Fruit fly (Drosophila melanogaster) whole organism, embryonic: ENCODE results near the gene RpS14a.

ENCODE experiments used
- Aef1 ChIP-seq: fragments of 200-800 bp; sonication (Bioruptor generic); IDR thresholded peaks from 3 replicates; pipeline ENCODE4 v1.3.6; 2022; ENCODE audit warnings: missing biosample characterization, missing genetic modification characterization
- B-H1 ChIP-seq: fragments of 200-800 bp; sonication (Bioruptor generic); IDR thresholded peaks from 3 replicates; pipeline ENCODE4 v1.3.6; 2022; ENCODE audit warnings: missing biosample characterization, missing genetic modification characterization
- BtbVII ChIP-seq: fragments of 200-800 bp; sonication (Bioruptor generic); optimal IDR thresholded peaks from 3 replicates; lab custom pipeline; 2017; ENCODE audit warnings: missing biosample characterization, mild to moderate bottlenecking, missing genetic modification characterization
- CG10431 ChIP-seq: fragments of 200-800 bp; sonication (Bioruptor generic); optimal IDR thresholded peaks from 3 replicates; lab custom pipeline; 2018; ENCODE audit warnings: missing biosample characterization, mild to moderate bottlenecking, missing genetic modification characterization
- CG10462 ChIP-seq: fragments of 200-800 bp; sonication (Bioruptor generic); optimal IDR thresholded peaks from 2 replicates; lab custom pipeline; 2016; ENCODE audit warnings: missing biosample characterization, missing genetic modification characterization
- CG10543 ChIP-seq: fragments of 200-800 bp; sonication (Bioruptor generic); optimal IDR thresholded peaks from 3 replicates; lab custom pipeline; 2017; ENCODE audit warnings: missing biosample characterization, mild to moderate bottlenecking, missing genetic modification characterization, moderate library complexity
- CG10654 ChIP-seq: fragments of 200-800 bp; sonication (Bioruptor generic); optimal IDR thresholded peaks from 2 replicates; lab custom pipeline; 2016; ENCODE audit warnings: missing biosample characterization, missing genetic modification characterization
- CG11695 ChIP-seq: fragments of 200-800 bp; sonication (Bioruptor generic); IDR thresholded peaks from 3 replicates; pipeline ENCODE4 v1.3.6; 2022; ENCODE audit warnings: missing biosample characterization, missing genetic modification characterization
- CG11723 ChIP-seq: fragments of 200-800 bp; sonication (Bioruptor generic); optimal IDR thresholded peaks from 2 replicates; lab custom pipeline; 2017; ENCODE audit warnings: missing biosample characterization, mild to moderate bottlenecking, missing genetic modification characterization
- CG12391 ChIP-seq: fragments of 200-800 bp; sonication (Bioruptor generic); optimal IDR thresholded peaks from 3 replicates; lab custom pipeline; 2018; ENCODE audit warnings: missing biosample characterization, mild to moderate bottlenecking, missing genetic modification characterization, moderate library complexity
- CG12659 ChIP-seq: fragments of 200-800 bp; sonication (Bioruptor generic); optimal IDR thresholded peaks from 3 replicates; lab custom pipeline; 2017; ENCODE audit warnings: mild to moderate bottlenecking, missing biosample characterization, missing genetic modification reagents, missing genetic modification characterization
- CG13775 ChIP-seq: fragments of 200-800 bp; sonication (Bioruptor generic); optimal IDR thresholded peaks from 3 replicates; lab custom pipeline; 2017; ENCODE audit warnings: missing biosample characterization, mild to moderate bottlenecking, missing genetic modification characterization
- CG15601 ChIP-seq: fragments of 200-800 bp; sonication (Bioruptor generic); optimal IDR thresholded peaks from 3 replicates; lab custom pipeline; 2019; ENCODE audit warnings: missing biosample characterization, mild to moderate bottlenecking, missing genetic modification characterization, moderate library complexity
- CG16813 ChIP-seq: fragments of 200-800 bp; sonication (Bioruptor generic); IDR thresholded peaks from 3 replicates; pipeline ENCODE4 v1.3.6; 2022; ENCODE audit warnings: missing biosample characterization, missing genetic modification characterization; ENCODE audit not compliant: partially characterized antibody
- CG17361 ChIP-seq: fragments of 200-800 bp; sonication (Bioruptor generic); IDR thresholded peaks from 3 replicates; pipeline ENCODE4 v1.3.6; 2022; ENCODE audit warnings: missing biosample characterization, missing genetic modification characterization
- CG2202 ChIP-seq: fragments of 200-800 bp; sonication (Bioruptor generic); optimal IDR thresholded peaks from 2 replicates; lab custom pipeline; 2018; ENCODE audit warnings: missing biosample characterization, mild to moderate bottlenecking, missing genetic modification characterization
- CG31441 ChIP-seq: fragments of 200-800 bp; sonication (Bioruptor generic); IDR thresholded peaks from 2 replicates; pipeline ENCODE4 v1.3.6; 2022; ENCODE audit warnings: missing biosample characterization, missing genetic modification characterization
- CG3281 ChIP-seq: fragments of 200-800 bp; sonication (Bioruptor generic); optimal IDR thresholded peaks from 3 replicates; lab custom pipeline; 2017; ENCODE audit warnings: missing biosample characterization, mild to moderate bottlenecking, missing genetic modification characterization
- CG5245 ChIP-seq: fragments of 200-800 bp; sonication (Bioruptor generic); optimal IDR thresholded peaks from 3 replicates; lab custom pipeline; 2016; ENCODE audit warnings: missing biosample characterization, missing genetic modification characterization
- CG6272 ChIP-seq: fragments of 200-800 bp; sonication (Bioruptor generic); IDR thresholded peaks from 2 replicates; pipeline ENCODE4 v1.3.6; 2022; ENCODE audit warnings: missing biosample characterization, missing genetic modification characterization
- CG8281 ChIP-seq: fragments of 200-800 bp; sonication (Bioruptor generic); optimal IDR thresholded peaks from 2 replicates; lab custom pipeline; 2018; ENCODE audit warnings: missing biosample characterization, mild to moderate bottlenecking, missing genetic modification characterization, moderate library complexity
- CG9797 ChIP-seq: fragments of 200-800 bp; sonication (Bioruptor generic); optimal IDR thresholded peaks from 3 replicates; lab custom pipeline; 2018; ENCODE audit warnings: missing biosample characterization, mild to moderate bottlenecking, missing genetic modification characterization
- CG9817 ChIP-seq: fragments of 200-800 bp; sonication (Bioruptor generic); optimal IDR thresholded peaks from 2 replicates; lab custom pipeline; 2018; ENCODE audit warnings: missing biosample characterization, mild to moderate bottlenecking, missing genetic modification characterization, moderate library complexity
- Ets97D ChIP-seq: fragments of 200-800 bp; sonication (Bioruptor generic); optimal IDR thresholded peaks from 3 replicates; lab custom pipeline; 2016; ENCODE audit warnings: missing biosample characterization, missing genetic modification characterization
- Hr3 ChIP-seq: fragments of 200-800 bp; sonication (Bioruptor generic); optimal IDR thresholded peaks from 3 replicates; lab custom pipeline; 2016; ENCODE audit warnings: missing biosample characterization, missing genetic modification characterization
- Hr39 ChIP-seq: fragments of >200 bp; optimal IDR thresholded peaks from 2 replicates; lab custom pipeline; 2017
- Mad ChIP-seq: fragments of 200-800 bp; sonication (Bioruptor generic); optimal IDR thresholded peaks from 2 replicates; lab custom pipeline; 2016; ENCODE audit warnings: missing biosample characterization, missing genetic modification characterization
- Med ChIP-seq: fragments of 200-800 bp; sonication (Bioruptor generic); peaks from one replicate; lab custom pipeline; 2016; ENCODE audit warnings: missing biosample characterization, missing genetic modification characterization, mild to moderate bottlenecking, inconsistent platforms, moderate library complexity
- Nf-YA ChIP-seq: fragments of 200-800 bp; sonication (Bioruptor generic); IDR thresholded peaks from 2 replicates; pipeline ENCODE4 v1.3.6; 2022; ENCODE audit warnings: missing biosample characterization, missing genetic modification characterization
- Ravus ChIP-seq: fragments of 200-800 bp; sonication (Bioruptor generic); IDR thresholded peaks from 2 replicates; pipeline ENCODE4 v1.3.6; 2022; ENCODE audit warnings: missing biosample characterization, missing genetic modification characterization
- Rfx ChIP-seq: fragments of 200-800 bp; sonication (Bioruptor generic); IDR thresholded peaks from 2 replicates; pipeline ENCODE4 v1.3.6; 2022; ENCODE audit warnings: missing biosample characterization, missing genetic modification characterization
- Six4 ChIP-seq: fragments of 200-800 bp; sonication (Bioruptor generic); optimal IDR thresholded peaks from 2 replicates; lab custom pipeline; 2016; ENCODE audit warnings: missing biosample characterization, missing genetic modification characterization
- abd-A ChIP-seq: fragments of 200-800 bp; sonication (Bioruptor generic); optimal IDR thresholded peaks from 3 replicates; lab custom pipeline; 2019; ENCODE audit warnings: missing biosample characterization, mild to moderate bottlenecking, missing genetic modification characterization, moderate library complexity
- ato ChIP-seq: fragments of 200-800 bp; sonication (Bioruptor generic); IDR thresholded peaks from 2 replicates; pipeline ENCODE4 v1.3.6; 2022; ENCODE audit warnings: missing biosample characterization, missing genetic modification characterization; ENCODE audit not compliant: partially characterized antibody
- bab2 ChIP-seq: fragments of 200-800 bp; sonication (Bioruptor generic); optimal IDR thresholded peaks from 2 replicates; lab custom pipeline; 2016; ENCODE audit warnings: missing biosample characterization, missing genetic modification characterization
- br ChIP-seq: fragments of >200 bp; optimal IDR thresholded peaks from 2 replicates; lab custom pipeline; 2017
- cad ChIP-seq: fragments of >200 bp; optimal IDR thresholded peaks from 2 replicates; lab custom pipeline; 2017; ENCODE audit warnings: missing biosample characterization, missing genetic modification characterization
- cas ChIP-seq: fragments of 200-800 bp; sonication (Bioruptor generic); IDR thresholded peaks from 2 replicates; pipeline ENCODE4 v1.3.6; 2022; ENCODE audit warnings: missing biosample characterization, missing genetic modification characterization
- cwo ChIP-seq: fragments of 200-800 bp; sonication (Bioruptor generic); optimal IDR thresholded peaks from 3 replicates; lab custom pipeline; 2017; ENCODE audit warnings: missing biosample characterization, missing genetic modification characterization, mild to moderate bottlenecking, moderate library complexity, missing genetic modification reagents
- esg ChIP-seq: fragments of 200-800 bp; sonication (Bioruptor generic); conservative IDR thresholded peaks from 2 replicates; pipeline ENCODE4 v1.3.6; 2022; ENCODE audit warnings: missing biosample characterization, missing genetic modification characterization
- fd96Cb ChIP-seq: fragments of 200-800 bp; sonication (Bioruptor generic); optimal IDR thresholded peaks from 2 replicates; lab custom pipeline; 2018; ENCODE audit warnings: missing biosample characterization, mild to moderate bottlenecking, missing genetic modification characterization, moderate library complexity
- gsb-n ChIP-seq: fragments of 200-800 bp; sonication (Bioruptor generic); optimal IDR thresholded peaks from 3 replicates; lab custom pipeline; 2018; ENCODE audit warnings: missing biosample characterization, mild to moderate bottlenecking, missing genetic modification characterization
- hbn ChIP-seq: fragments of 200-800 bp; sonication (Bioruptor generic); IDR thresholded peaks from 2 replicates; pipeline ENCODE4 v1.3.6; 2022; ENCODE audit warnings: missing biosample characterization, missing genetic modification characterization; ENCODE audit not compliant: partially characterized antibody
- lilli ChIP-seq: fragments of 200-800 bp; sonication (Bioruptor generic); optimal IDR thresholded peaks from 3 replicates; lab custom pipeline; 2016; ENCODE audit warnings: missing biosample characterization, missing genetic modification characterization
- pum ChIP-seq: fragments of 200-800 bp; sonication (Bioruptor generic); optimal IDR thresholded peaks from 2 replicates; lab custom pipeline; 2016; ENCODE audit warnings: missing biosample characterization, missing genetic modification characterization
- rib ChIP-seq: fragments of 200-800 bp; sonication (Bioruptor generic); IDR thresholded peaks from 2 replicates; pipeline ENCODE4 v1.3.6; 2022; ENCODE audit warnings: missing biosample characterization, missing genetic modification characterization
- sr ChIP-seq: fragments of 200-800 bp; sonication (Bioruptor generic); IDR thresholded peaks from 3 replicates; pipeline ENCODE4 v1.3.6; 2022; ENCODE audit warnings: missing biosample characterization, missing genetic modification characterization
- toy ChIP-seq: fragments of 200-800 bp; sonication (Bioruptor generic); IDR thresholded peaks from 2 replicates; pipeline ENCODE4 v1.3.6; 2022; ENCODE audit warnings: missing biosample characterization, missing genetic modification characterization
- trem ChIP-seq: fragments of 200-800 bp; optimal IDR thresholded peaks from 3 replicates; lab custom pipeline; 2019; ENCODE audit warnings: missing biosample characterization, mild to moderate bottlenecking, missing genetic modification characterization, moderate library complexity
- ttk ChIP-seq: fragments of 200-800 bp; sonication (Bioruptor generic); IDR thresholded peaks from 2 replicates; pipeline ENCODE4 v2.1.2; 2022; ENCODE audit warnings: missing biosample characterization, missing genetic modification characterization

The RpS14a gene

DNA sequence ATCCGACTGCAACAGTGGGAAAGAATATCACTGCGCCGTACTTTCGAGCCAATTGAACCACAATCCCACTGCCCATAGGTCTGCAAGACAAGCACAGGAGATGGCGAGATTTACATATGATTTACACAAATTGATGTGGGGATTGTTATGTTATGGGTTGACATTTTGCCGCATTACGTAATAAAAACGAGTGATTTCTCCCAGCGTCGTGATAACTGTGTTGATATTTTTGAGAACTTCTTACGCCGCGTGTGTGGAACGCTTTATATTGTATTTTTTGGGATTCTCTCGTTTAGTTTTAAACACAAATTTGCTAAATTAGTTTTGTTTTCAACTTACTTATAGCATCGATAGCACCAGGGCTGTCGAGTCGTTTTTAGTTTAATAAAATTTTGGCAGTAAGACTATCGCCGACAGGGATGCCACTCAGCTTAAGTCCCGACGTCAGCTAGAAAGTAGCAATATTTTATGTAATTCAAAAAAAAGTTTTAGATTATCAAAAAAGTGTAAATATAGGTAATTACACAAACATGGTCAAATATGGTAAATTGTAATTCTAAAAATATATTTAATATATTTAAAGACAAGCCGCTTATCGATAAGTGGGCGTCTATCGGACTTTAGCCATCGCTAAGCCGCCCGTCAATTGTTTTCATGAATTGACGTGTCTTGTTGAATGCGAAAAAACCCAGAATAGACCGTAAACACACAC, 40.0 kb upstream of the RpS14a start, which contains the start of the genes CG45089, ND-MNLL and p115 (continued):
- TF ChIP-seq CG11695 (0 out of 3 replicates have a peak, but pooled peaks have one; percentile 9), ato (GFP tag; lab: Robert Waterston, UW) (no peak), Ets97D (peak; percentile 44), Rfx (peak; percentile 71; the same call in 1 of the 2 replicates), CG9797 (GFP tag; lab: Kevin White, UChicago) (peak; percentile 22), CG11723 (no peak), Six4 (GFP tag; lab: Kevin White, UChicago) (peak; percentile 38), abd-A (tag; lab: Kevin White, UChicago) (no peak), CG5245 (GFP tag; lab: Kevin White, UChicago) (peak; percentile 15), pum (GFP tag; lab: Kevin White, UChicago) (peak; percentile 46), B-H1 (no peak), CG17361 (GFP tag; lab: Robert Waterston, UW) (peak; percentile 61), CG31441 (GFP tag; lab: Robert Waterston, UW) (peak; percentile 64), CG16813 (GFP tag; lab: Robert Waterston, UW) (peak; percentile 58), CG15601 (tag; lab: Kevin White, UChicago) (peak; percentile 63), esg (no peak; the same call in 1 of the 2 replicates), CG10431 (GFP tag; lab: Kevin White, UChicago) (no peak), CG6272 (GFP tag; lab: Robert Waterston, UW) (peak; percentile 42; the same call in 1 of the 2 replicates), CG12659 (GFP tag; lab: Kevin White, UChicago) (peak; percentile 68), Mad (no peak), Nf-YA (no peak), cas (GFP tag; lab: Robert Waterston, UW) (peak; percentile 55; the same call in 1 of the 2 replicates), ttk (GFP tag; lab: Robert Waterston, UW) (peak; percentile 36; the same call in 1 of the 2 replicates), rib (no peak), Ravus (no peak; the same call in 1 of the 2 replicates), toy (GFP tag; lab: Robert Waterston, UW) (no peak), CG13775 (peak; percentile 65), CG10654 (GFP tag; lab: Kevin White, UChicago) (peak; percentile 54), BtbVII (GFP tag; lab: Kevin White, UChicago) (no peak), fd96Cb (tag; lab: Kevin White, UChicago) (peak; percentile 26), br (lab: Kevin White, UChicago) (no peak), CG8281 (tag; lab: Kevin White, UChicago) (peak; percentile 15), cad (GFP tag; lab: Kevin White, UChicago) (no peak), CG9817 (tag; lab: Kevin White, UChicago) (peak; percentile 62), hbn (GFP tag; lab: Robert Waterston, UW) (peak; percentile 54), Med (GFP tag; lab: Kevin White, UChicago) (peak; percentile 86), CG10543 (GFP tag; lab: Kevin White, UChicago) (peak; percentile 50), cwo (no peak), bab2 (GFP tag; lab: Kevin White, UChicago) (peak; percentile 24), Aef1 (GFP tag; lab: Robert Waterston, UW) (peak; percentile 50; the same call in 2 of the 3 replicates), sr (GFP tag; lab: Robert Waterston, UW) (no peak), lilli (GFP tag; lab: Kevin White, UChicago) (peak; percentile 81), CG2202 (tag; lab: Kevin White, UChicago) (no peak), Hr39 (lab: Kevin White, UChicago) (no peak), trem (tag; lab: Kevin White, UChicago) (peak; percentile 87), CG3281 (GFP tag; lab: Kevin White, UChicago) (peak; percentile 53), Hr3 (GFP tag; lab: Kevin White, UChicago) (peak; percentile 69), gsb-n (peak; percentile 6), CG12391 (tag; lab: Kevin White, UChicago) (peak; percentile 85), CG10462 (peak; percentile 24)
